Worm (Caenorhabditis elegans): Measurements from ENCODE around the gene ssl-1.

- TF ChIP-seq sdz-38 (tag; optimal IDR thresholded peaks at IDR 0.05) (no peak), nhr-90 (tag; optimal IDR thresholded peaks at IDR 0.05) (no peak)
Observed at ce11 chrIII:12680266-12680665, 34.1 kb upstream of the ssl-1 start.

Data from whole organism, young adult.